Worm (Caenorhabditis elegans): ENCODE results near the gene B0563.5.

- TF ChIP-seq mec-3 (tag; optimal IDR thresholded peaks at IDR 0.05; ENCODE audit: borderline replicate concordance) (no peak), rnt-1 (tag; optimal IDR thresholded peaks at IDR 0.05) (no peak), nfya-1 (tag; optimal IDR thresholded peaks at IDR 0.05) (no peak), ama-1 (optimal IDR thresholded peaks at IDR 0.05) (no peak)
Observed at ce11 chrX:9191795-9192494, 46.0 kb downstream of the B0563.5 start, which contains the start of gene Y81B9A.1.
